Fruit fly (Drosophila melanogaster) whole organism, adult: ENCODE data around the gene Rbcn-3B.

Experiments
- CG11617 ChIP-seq: fragments of 200-800 bp; sonication (Bioruptor generic); optimal IDR thresholded peaks from 2 replicates; lab custom pipeline; 2017; ENCODE audit warnings: mild to moderate bottlenecking, missing biosample characterization, missing genetic modification reagents, missing genetic modification characterization
- CG33017 ChIP-seq: fragments of 200-800 bp; sonication (Bioruptor generic); optimal IDR thresholded peaks from 2 replicates; lab custom pipeline; 2018; ENCODE audit warnings: missing biosample characterization, mild to moderate bottlenecking, missing genetic modification characterization, moderate library complexity
- Clk ChIP-seq: fragments of 200-800 bp; sonication (Bioruptor generic); optimal IDR thresholded peaks from 2 replicates; lab custom pipeline; 2017; ENCODE audit warnings: missing biosample characterization, missing genetic modification characterization
- kay ChIP-seq: fragments of 200-800 bp; sonication (Bioruptor generic); peaks from one replicate; lab custom pipeline; 2016; ENCODE audit warnings: missing biosample characterization, missing genetic modification characterization, borderline replicate concordance
- toe ChIP-seq: fragments of 200-800 bp; sonication (Bioruptor generic); optimal IDR thresholded peaks from 2 replicates; lab custom pipeline; 2016; ENCODE audit warnings: missing biosample characterization, missing genetic modification characterization

DNA sequence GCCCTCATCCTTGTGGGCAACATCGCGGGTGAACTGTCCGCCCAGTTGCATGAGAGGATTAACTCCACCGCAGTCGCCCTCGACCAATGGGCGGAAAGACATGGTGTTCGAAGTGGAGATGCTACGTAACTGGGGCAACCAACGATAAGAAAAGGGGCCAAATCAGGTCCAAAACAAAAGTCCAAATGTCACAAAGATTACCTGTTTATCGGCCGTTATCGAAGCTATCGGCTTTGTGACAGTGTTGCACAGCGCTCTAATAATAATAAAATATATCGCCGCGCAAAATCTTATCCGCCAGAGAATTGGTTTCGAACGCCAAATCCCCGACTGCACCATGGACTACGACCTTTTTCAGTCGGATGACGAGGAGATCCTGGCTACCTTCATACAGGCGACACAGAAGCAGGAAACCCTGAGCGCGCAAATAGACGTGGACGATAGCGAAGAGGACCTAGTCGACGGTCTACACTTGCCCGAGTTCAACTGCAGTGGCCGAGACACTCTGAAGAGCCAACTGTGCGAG is 40.1 kb upstream of the Rbcn-3B start, which contains the start of the genes CG14803 and Pex5:
- no peak for TF ChIP-seq CG33017
- peak; percentile 21 for TF ChIP-seq CG11617 (GFP tag; lab: Kevin White, UChicago)
- no peak for TF ChIP-seq Clk
- TF ChIP-seq toe (GFP tag; lab: Kevin White, UChicago): no peak
- TF ChIP-seq kay (GFP tag; lab: Kevin White, UChicago): no peak
